Worm (Caenorhabditis elegans) whole organism, late embryonic: ENCODE data around the gene F54B11.4.

Experiments used
- C38D4.7 ChIP-seq: fragments of 200-800 bp; sonication (Bioruptor generic); optimal IDR thresholded peaks from 2 replicates; lab custom pipeline; 2018; ENCODE audit warnings: mild to moderate bottlenecking, missing genetic modification characterization, moderate library complexity, missing compliant biosample characterization
- K02D7.2 ChIP-seq: sonication (generic microtip); optimal IDR thresholded peaks from 2 replicates; lab custom pipeline; 2017; ENCODE audit warnings: mild to moderate bottlenecking, missing genetic modification characterization, missing compliant biosample characterization
- K09A11.1 ChIP-seq: sonication (generic microtip); optimal IDR thresholded peaks from 2 replicates; lab custom pipeline; 2017; ENCODE audit warnings: antibody characterized with exemption, mild to moderate bottlenecking, missing genetic modification characterization, missing compliant biosample characterization; ENCODE audit not compliant: insufficient read depth
- ahr-1 ChIP-seq: sonication (generic microtip); optimal IDR thresholded peaks from 2 replicates; lab custom pipeline; 2016; ENCODE audit warnings: missing genetic modification characterization, missing compliant biosample characterization
- ceh-14 ChIP-seq: sonication (generic microtip); optimal IDR thresholded peaks from 2 replicates; lab custom pipeline; 2016; ENCODE audit warnings: missing genotype, missing genetic modification characterization, missing compliant biosample characterization
- ceh-18 ChIP-seq: sonication (generic microtip); optimal IDR thresholded peaks from 2 replicates; lab custom pipeline; 2016; ENCODE audit warnings: missing genetic modification characterization, missing compliant biosample characterization
- ceh-19 ChIP-seq: fragments of 200-800 bp; sonication (Bioruptor generic); optimal IDR thresholded peaks from 2 replicates; lab custom pipeline; 2018; ENCODE audit warnings: mild to moderate bottlenecking, missing genetic modification characterization, missing compliant biosample characterization
- ceh-22 ChIP-seq: sonication (generic microtip); optimal IDR thresholded peaks from 2 replicates; lab custom pipeline; 2017; ENCODE audit warnings: missing biosample characterization, missing genetic modification characterization
- ceh-30 ChIP-seq: fragments of 150-350 bp; optimal IDR thresholded peaks from 2 replicates; lab custom pipeline; 2014; ENCODE audit warnings: missing biosample characterization, missing genetic modification characterization
- ceh-31 ChIP-seq: sonication (generic microtip); optimal IDR thresholded peaks from 2 replicates; lab custom pipeline; 2016; ENCODE audit warnings: missing genetic modification characterization, missing compliant biosample characterization
- ceh-34 ChIP-seq: sonication (generic microtip); optimal IDR thresholded peaks from 2 replicates; lab custom pipeline; 2016; ENCODE audit warnings: mild to moderate bottlenecking, missing genetic modification characterization, missing compliant biosample characterization
- ceh-48 ChIP-seq: sonication (generic microtip); optimal IDR thresholded peaks from 2 replicates; lab custom pipeline; 2016; ENCODE audit warnings: missing genetic modification characterization, inconsistent platforms, missing compliant biosample characterization
- ceh-6 ChIP-seq: fragments of 200-800 bp; sonication (Bioruptor generic); optimal IDR thresholded peaks from 2 replicates; lab custom pipeline; 2018; ENCODE audit warnings: mild to moderate bottlenecking, missing genetic modification characterization, missing compliant biosample characterization
- dve-1 ChIP-seq: sonication (generic microtip); optimal IDR thresholded peaks from 2 replicates; lab custom pipeline; 2017; ENCODE audit warnings: antibody characterized with exemption, mild to moderate bottlenecking, missing genetic modification characterization, missing compliant biosample characterization
- elt-2 ChIP-seq: sonication (generic microtip); optimal IDR thresholded peaks from 2 replicates; lab custom pipeline; 2016; ENCODE audit warnings: missing genetic modification reagents, missing genetic modification characterization, missing compliant biosample characterization
- elt-4 ChIP-seq: sonication (generic microtip); optimal IDR thresholded peaks from 2 replicates; lab custom pipeline; 2016; ENCODE audit warnings: missing genetic modification characterization, missing compliant biosample characterization
- fax-1 ChIP-seq: sonication (generic microtip); optimal IDR thresholded peaks from 2 replicates; lab custom pipeline; 2016; ENCODE audit warnings: missing genotype, missing genetic modification characterization, missing compliant biosample characterization
- fkh-10 ChIP-seq: fragments of 150-350 bp; optimal IDR thresholded peaks from 2 replicates; lab custom pipeline; 2014; ENCODE audit warnings: missing biosample characterization, missing genetic modification reagents, missing genetic modification characterization
- gmeb-2 ChIP-seq: sonication (generic microtip); optimal IDR thresholded peaks from 2 replicates; lab custom pipeline; 2016; ENCODE audit warnings: missing genetic modification characterization, inconsistent platforms, missing compliant biosample characterization
- hlh-13 ChIP-seq: fragments of 200-800 bp; sonication (Bioruptor generic); optimal IDR thresholded peaks from 2 replicates; lab custom pipeline; 2018; ENCODE audit warnings: mild to moderate bottlenecking, missing genetic modification characterization, missing compliant biosample characterization
- hlh-15 ChIP-seq: sonication (generic microtip); optimal IDR thresholded peaks from 2 replicates; lab custom pipeline; 2016; ENCODE audit warnings: missing genetic modification characterization, missing compliant biosample characterization
- lim-6 ChIP-seq: sonication (generic microtip); optimal IDR thresholded peaks from 2 replicates; lab custom pipeline; 2016; ENCODE audit warnings: missing genetic modification characterization, missing compliant biosample characterization
- lin-11 ChIP-seq: fragments of 200-800 bp; sonication (Bioruptor generic); optimal IDR thresholded peaks from 2 replicates; lab custom pipeline; 2018; ENCODE audit warnings: mild to moderate bottlenecking, missing genetic modification characterization, missing compliant biosample characterization
- odd-2 ChIP-seq: sonication (generic microtip); optimal IDR thresholded peaks from 2 replicates; lab custom pipeline; 2017; ENCODE audit warnings: antibody characterized with exemption, mild to moderate bottlenecking, missing genetic modification characterization, missing compliant biosample characterization
- pha-2 ChIP-seq: sonication (generic microtip); optimal IDR thresholded peaks from 2 replicates; lab custom pipeline; 2017; ENCODE audit warnings: mild to moderate bottlenecking, missing genetic modification characterization, missing compliant biosample characterization
- pha-4 ChIP-seq: fragments of 150-350 bp; optimal IDR thresholded peaks from 2 replicates; lab custom pipeline; 2018; ENCODE audit warnings: missing biosample characterization, missing genetic modification reagents, missing genetic modification characterization
- pros-1 ChIP-seq: fragments of 150-350 bp; optimal IDR thresholded peaks from 2 replicates; lab custom pipeline; 2014; ENCODE audit warnings: missing biosample characterization, missing genetic modification reagents, missing genetic modification characterization
- rnt-1 ChIP-seq: sonication (generic microtip); optimal IDR thresholded peaks from 2 replicates; lab custom pipeline; 2016; ENCODE audit warnings: missing genetic modification characterization, missing compliant biosample characterization
- sox-4 ChIP-seq: sonication (generic microtip); optimal IDR thresholded peaks from 2 replicates; lab custom pipeline; 2017; ENCODE audit warnings: mild to moderate bottlenecking, missing genetic modification characterization, inconsistent platforms, missing compliant biosample characterization
- syd-9 ChIP-seq: sonication (generic microtip); optimal IDR thresholded peaks from 2 replicates; lab custom pipeline; 2016; ENCODE audit warnings: mild to moderate bottlenecking, missing genetic modification characterization, moderate library complexity, missing compliant biosample characterization
- tbx-2 ChIP-seq: sonication (generic microtip); optimal IDR thresholded peaks from 2 replicates; lab custom pipeline; 2016; ENCODE audit warnings: missing genetic modification characterization, missing compliant biosample characterization
- unc-3 ChIP-seq, 2 experiments: fragments of 200-800 bp in 1 of 2; sonication (Bioruptor generic) in 1 of 2; sonication (generic microtip) in 1 of 2; conservative IDR thresholded peaks in 1 of 2; optimal IDR thresholded peaks in 1 of 2; 2 replicates each; pipeline versions ENCODE4 v1.3.6 to Lab custom; 2016 to 2022; ENCODE audit warnings: missing compliant biosample characterization in 2 of 2, missing genetic modification characterization in 2 of 2, missing genetic modification reagents in 1 of 2
- zip-5 ChIP-seq: sonication (generic microtip); optimal IDR thresholded peaks from 2 replicates; lab custom pipeline; 2016; ENCODE audit warnings: missing genetic modification characterization, missing compliant biosample characterization

The F54B11.4 gene

ce11 chrX:13569854-13570253, 22.6 kb upstream of the F54B11.4 start, which contains the start of gene R01E6.7:
Gene R01E6.7 (minus strand): TSS chrX:13569954.
- no peak for TF ChIP-seq unc-3 (GFP tag; conservative IDR thresholded peaks at IDR 0.05; lab: Robert Waterston, UW)
- TF ChIP-seq unc-3 (tag; optimal IDR thresholded peaks at IDR 0.05; lab: Kevin White, UChicago) = no peak
- TF ChIP-seq elt-4 = no peak
- TF ChIP-seq odd-2 = no peak
- TF ChIP-seq pha-2 (tag; lab: Kevin White, UChicago) = no peak
- TF ChIP-seq ceh-6 (GFP tag; lab: Kevin White, UChicago) = no peak
- TF ChIP-seq lin-11 (tag; lab: Kevin White, UChicago) = no peak
- no peak for TF ChIP-seq ceh-48
- TF ChIP-seq gmeb-2 (tag; lab: Kevin White, UChicago) = no peak

ce11 chrX:13574029-13574428, 18.4 kb upstream of the F54B11.4 start:
- TF ChIP-seq ceh-31 (tag; lab: Kevin White, UChicago) = no peak
- no peak for TF ChIP-seq hlh-15 (tag; lab: Kevin White, UChicago)

- TF ChIP-seq K02D7.2 (tag; lab: Kevin White, UChicago) = no peak
- no peak for TF ChIP-seq fkh-10 (GFP tag; lab: Kevin White, UChicago)
- no peak for TF ChIP-seq C38D4.7 (GFP tag; lab: Kevin White, UChicago)
- no peak for TF ChIP-seq ceh-6 (GFP tag; lab: Kevin White, UChicago)
- TF ChIP-seq hlh-15 (tag; lab: Kevin White, UChicago) = no peak
- no peak for TF ChIP-seq ceh-30 (tag; lab: Kevin White, UChicago)
- no peak for TF ChIP-seq sox-4 (tag; lab: Kevin White, UChicago)
- TF ChIP-seq ceh-19 (GFP tag; lab: Kevin White, UChicago) = no peak
- no peak for TF ChIP-seq pha-2 (tag; lab: Kevin White, UChicago)
- no peak for TF ChIP-seq fax-1
- no peak for TF ChIP-seq tbx-2
- no peak for TF ChIP-seq ceh-22 (tag; lab: Kevin White, UChicago)
- no peak for TF ChIP-seq zip-5
- TF ChIP-seq ceh-18 (tag; lab: Kevin White, UChicago) = no peak
- no peak for TF ChIP-seq K09A11.1 (tag; lab: Kevin White, UChicago)
- TF ChIP-seq syd-9 (tag; lab: Kevin White, UChicago) = no peak
Observed at ce11 chrX:13578483-13578882, 14.0 kb upstream of the F54B11.4 start, which contains the start of gene F54B11.11. Gene F54B11.11 (plus strand): TSS chrX:13578783.

- TF ChIP-seq unc-3 (GFP tag; conservative IDR thresholded peaks at IDR 0.05; lab: Robert Waterston, UW) = no peak
- TF ChIP-seq unc-3 (tag; optimal IDR thresholded peaks at IDR 0.05; lab: Kevin White, UChicago) = no peak
- no peak for TF ChIP-seq odd-2
- no peak for TF ChIP-seq hlh-13 (GFP tag; lab: Kevin White, UChicago)
- TF ChIP-seq dve-1 (tag; lab: Kevin White, UChicago) = no peak
- no peak for TF ChIP-seq rnt-1 (tag; lab: Kevin White, UChicago)
- TF ChIP-seq ceh-31 (tag; lab: Kevin White, UChicago) = no peak
- no peak for TF ChIP-seq ceh-48
- TF ChIP-seq gmeb-2 (tag; lab: Kevin White, UChicago) = no peak
- TF ChIP-seq ceh-34 (tag; lab: Kevin White, UChicago) = no peak
- TF ChIP-seq ceh-14 (tag; lab: Kevin White, UChicago) = no peak
- TF ChIP-seq ahr-1 (tag; lab: Kevin White, UChicago) = no peak
- no peak for TF ChIP-seq zip-5
- TF ChIP-seq pros-1 (tag; lab: Kevin White, UChicago) = no peak
- TF ChIP-seq elt-2 (tag; lab: Kevin White, UChicago) = no peak
- TF ChIP-seq ceh-30 (tag; lab: Kevin White, UChicago) = no peak
- no peak for TF ChIP-seq lim-6 (tag; lab: Kevin White, UChicago)
- TF ChIP-seq pha-4 (tag; lab: Kevin White, UChicago) = no peak
- TF ChIP-seq, all 69 proteins: peak for 0
Observed at ce11 chrX:13581820-13582219, 10.6 kb upstream of the F54B11.4 start, which contains the start of gene F54B11.10. Gene F54B11.10 (plus strand): TSS chrX:13582120.
